Fruit fly (Drosophila melanogaster) ovary, adult (tissue): ENCODE results near the gene asun.

Experiments used
- CG17801 ChIP-seq: fragments of 200-800 bp; optimal IDR thresholded peaks from 2 replicates; lab custom pipeline; 2019; ENCODE audit warnings: missing biosample characterization, mild to moderate bottlenecking, missing genetic modification characterization, moderate library complexity; ENCODE audit not compliant: partially characterized antibody

asun gene

DNA sequence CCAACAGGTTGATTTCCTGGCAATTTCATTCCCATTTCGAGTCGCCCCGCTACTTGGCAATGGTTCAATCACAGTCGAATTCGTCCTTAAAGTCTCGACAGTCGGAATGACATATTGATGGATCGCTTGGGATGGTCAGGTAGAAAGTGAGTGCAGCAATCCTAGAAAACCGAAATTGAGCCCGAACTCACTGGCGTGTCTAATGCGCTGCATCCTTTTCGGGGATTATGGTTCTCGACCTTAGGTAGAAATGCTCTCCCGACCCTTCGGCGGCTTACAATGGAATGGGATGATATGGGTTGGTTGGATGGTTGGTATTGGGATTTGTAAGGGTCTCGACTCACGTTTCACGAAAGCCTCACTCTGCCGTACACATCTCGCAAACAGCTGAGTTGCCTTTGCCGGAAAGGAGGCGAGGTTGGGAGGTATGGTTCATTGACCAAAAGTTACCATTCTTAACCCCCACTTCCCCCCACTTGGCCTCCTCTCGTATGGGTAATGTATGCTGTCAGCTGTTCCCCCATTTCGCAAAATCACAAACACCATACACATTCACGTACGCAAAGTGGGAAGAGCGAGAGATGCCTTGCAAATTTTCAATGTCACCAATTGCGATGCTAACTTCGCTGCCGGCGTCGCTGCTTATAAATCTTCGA, 12.7 kb upstream of the asun start:
- no peak for TF ChIP-seq CG17801 (GFP tag; lab: Kevin White, UChicago)

DNA sequence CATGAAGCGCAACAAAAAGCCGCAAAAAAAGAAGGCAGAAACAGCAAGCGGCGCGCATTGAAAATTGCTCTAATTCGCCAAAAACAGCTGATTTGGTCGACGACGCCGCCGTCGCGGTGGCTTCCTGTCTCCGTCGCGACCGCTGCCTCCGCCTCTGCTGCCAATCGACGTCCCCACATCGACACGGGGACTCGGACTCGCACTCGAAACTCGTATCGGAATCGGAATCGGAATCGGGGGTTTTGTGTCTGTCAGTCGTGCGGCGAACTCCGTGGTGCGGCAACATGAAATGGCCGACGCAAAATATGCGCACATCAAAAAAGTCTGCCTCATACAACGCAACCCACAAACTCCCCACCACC, 12.2 kb upstream of the asun start:
- no peak for TF ChIP-seq CG17801 (GFP tag; lab: Kevin White, UChicago)

DNA sequence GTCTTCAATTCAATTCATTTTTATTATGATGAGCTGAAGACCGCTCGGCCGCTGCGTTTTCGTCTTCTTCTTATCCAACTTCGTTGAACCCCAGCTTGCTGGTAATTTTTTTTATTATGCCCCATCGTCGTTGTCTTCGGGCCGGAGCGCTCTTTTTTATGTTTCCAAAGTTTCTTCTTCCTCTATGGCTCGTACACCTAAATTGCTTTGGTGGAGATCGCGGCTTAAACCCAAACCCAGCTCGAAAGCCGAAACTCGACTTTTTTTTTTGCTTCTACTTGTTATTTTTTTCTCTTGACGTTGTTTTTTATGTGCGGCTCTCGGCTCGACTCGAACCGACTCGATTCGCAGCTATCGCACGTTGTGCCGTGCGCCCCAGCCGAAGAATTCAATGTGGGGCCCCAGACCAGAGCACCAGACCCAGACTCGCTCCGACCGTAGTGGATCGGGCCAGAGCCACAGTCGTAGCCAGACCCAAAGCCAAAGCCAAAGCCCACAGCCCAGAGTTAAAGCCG, 11.1 kb upstream of the asun start:
- TF ChIP-seq CG17801 (GFP tag; lab: Kevin White, UChicago) = no peak

DNA sequence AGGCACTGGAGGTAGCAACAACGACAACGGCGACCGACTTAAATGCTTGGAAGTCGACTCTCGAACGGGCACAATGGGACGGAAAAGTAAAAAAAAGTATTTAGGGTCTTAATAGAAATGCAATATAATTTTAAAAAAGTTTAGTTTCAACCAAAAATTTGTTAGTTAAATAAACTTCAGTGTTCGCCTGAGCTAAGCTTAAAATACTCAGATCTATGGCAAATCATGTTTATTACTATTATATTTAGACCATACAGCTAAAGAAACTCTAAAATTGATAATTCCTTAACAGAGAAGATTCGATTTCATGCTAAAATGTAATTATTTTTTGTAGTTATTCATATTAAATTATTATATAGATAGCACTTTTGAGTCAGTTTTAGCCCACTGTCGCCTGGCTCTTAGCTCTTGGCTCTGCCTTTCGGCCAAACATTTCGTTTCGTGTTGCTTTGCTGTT, 10.6 kb upstream of the asun start:
- peak; percentile 36 for TF ChIP-seq CG17801 (GFP tag; lab: Kevin White, UChicago)

DNA sequence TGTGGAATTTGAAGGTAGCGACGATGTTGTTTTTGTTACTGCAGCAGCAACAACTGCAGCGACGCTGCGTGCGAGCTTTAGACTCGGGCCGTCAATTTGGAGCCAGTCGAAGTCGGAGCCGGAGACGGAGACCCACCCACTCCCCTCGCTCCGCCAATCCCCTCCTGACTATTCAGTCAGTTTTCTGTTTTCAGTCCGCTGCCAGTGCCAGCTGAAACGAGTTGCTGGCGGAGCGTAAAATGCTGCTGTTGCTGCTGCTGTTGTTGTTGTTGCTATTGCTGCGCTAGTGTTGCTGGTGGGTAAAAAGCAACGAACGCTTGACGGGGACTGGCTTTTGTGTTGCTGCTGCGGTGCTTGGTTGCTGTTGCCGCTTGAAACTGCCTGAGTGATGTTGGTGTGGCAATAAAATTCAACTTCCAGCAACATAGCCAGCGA, 10.1 kb upstream of the asun start:
- no peak for TF ChIP-seq CG17801 (GFP tag; lab: Kevin White, UChicago)

DNA sequence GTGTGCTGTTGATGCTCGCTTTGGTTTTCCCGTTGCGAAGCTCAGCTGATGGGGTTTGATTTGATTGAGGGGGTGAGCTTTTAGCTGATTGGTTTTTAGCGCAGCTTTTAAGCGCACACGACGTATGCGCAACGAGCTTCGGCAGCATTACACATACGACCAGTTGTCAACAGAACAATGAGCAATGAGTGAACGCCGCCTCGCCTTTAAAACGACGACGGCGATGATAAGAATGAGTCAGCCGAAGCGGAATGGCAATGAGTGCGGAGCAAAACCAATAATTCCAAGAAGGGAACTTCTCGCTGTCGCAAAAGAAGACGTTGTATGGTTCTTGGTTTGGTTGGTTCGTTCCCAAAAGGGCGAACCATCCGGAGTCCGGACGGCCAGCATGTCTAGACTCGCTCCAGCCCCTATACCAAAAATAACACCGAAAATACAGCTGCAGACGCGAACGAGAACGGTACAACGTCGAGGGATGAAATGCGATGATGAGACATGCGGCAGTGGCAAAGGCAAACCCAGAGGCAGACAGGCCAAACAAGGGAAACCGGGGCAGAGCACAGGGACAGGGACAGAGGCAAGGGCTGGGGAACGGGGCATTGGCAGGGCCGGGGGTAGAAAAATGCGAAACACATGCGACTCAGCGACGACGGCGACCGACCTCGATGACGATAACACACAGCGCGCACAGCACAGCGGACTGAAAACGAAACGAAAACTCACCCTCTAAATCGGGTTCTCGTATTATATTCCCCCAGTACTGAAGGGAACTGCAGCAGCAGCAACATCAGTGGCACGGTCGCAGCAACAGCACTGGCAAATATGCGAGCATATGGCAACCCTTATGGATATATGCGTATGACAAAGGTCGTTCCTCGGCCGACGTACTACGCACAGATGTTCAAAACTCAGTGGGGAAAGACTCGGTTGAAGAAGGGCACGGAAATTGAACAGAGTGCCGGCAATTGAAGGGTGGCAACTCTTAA, 9.2 kb upstream of the asun start:
- TF ChIP-seq CG17801 (GFP tag; lab: Kevin White, UChicago) = peak; percentile 5

DNA sequence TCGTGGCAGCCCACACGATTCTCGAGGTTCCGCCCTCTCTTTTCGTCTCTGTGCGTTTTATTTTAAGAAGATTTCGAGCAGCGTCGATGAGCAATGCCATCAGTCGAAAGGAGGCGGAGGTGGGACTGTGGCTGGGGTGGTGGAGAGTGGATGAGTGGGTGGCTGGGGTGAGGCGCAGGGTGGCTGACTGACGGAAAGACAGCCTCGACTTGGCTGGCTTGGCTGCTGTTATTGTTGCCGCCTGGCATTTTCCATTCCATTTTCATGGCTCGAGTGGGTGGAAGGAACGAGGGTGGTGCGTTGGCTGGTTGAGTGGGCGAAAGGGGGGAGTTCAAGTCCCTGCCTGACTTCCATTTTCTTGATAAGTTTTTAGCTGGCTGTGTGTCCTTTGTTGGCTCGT, 7.9 kb upstream of the asun start:
- TF ChIP-seq CG17801 (GFP tag; lab: Kevin White, UChicago) = no peak

DNA sequence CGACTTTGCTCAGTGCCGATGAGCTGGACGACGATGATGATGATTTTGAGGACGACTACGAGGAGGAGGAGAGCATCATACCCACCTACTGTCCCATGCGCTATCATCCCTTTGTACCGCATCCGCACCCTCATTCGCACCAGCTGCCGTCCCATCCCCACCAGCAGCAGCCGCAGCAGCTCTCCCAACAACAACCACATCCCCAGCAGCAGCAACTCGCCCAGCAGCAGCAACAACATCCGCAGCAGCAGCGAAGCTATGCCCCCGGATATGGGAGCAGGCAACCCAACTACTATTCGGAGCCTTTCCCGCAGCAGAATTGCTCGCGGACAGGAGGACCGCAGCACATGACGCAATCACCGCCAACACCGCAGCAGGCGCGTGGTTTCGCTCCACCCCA, 6.7 kb upstream of the asun start:
- no peak for TF ChIP-seq CG17801 (GFP tag; lab: Kevin White, UChicago)

DNA sequence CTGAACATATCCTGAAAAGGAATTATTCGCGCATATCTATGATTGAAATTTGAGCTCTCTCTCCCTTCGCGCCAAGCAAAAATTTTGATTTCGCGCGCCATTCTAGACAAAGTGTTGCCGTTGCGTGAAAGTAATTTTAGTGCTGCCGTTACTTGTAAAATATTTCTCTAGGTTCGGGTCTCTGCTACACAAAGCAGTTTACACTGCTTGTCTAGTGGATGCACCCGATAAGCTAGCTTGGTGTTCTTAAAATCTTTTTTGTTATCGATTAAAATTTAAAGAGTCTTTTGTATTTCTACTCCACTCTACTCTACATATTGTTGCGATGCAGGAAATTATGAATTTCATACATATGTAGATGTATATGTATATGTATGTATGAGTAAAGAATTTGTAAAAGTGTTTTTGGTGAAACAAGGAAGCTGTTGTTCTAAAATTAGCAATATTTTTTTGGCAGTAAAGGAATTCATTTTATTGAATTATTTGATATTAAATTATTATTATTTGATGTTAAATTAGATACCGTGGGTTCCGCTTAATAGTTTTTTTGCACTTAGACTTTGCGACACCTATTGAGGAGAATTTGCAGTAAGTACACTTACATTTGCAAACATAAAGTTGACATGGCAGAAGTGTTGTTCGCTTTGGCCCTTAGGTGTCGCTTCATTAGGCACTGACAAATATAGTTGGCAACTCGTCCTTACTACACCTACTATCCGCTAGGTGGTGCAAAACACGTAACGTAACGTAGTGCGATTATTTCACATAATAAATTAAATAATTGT, 3.5 kb upstream of the asun start:
- TF ChIP-seq CG17801 (GFP tag; lab: Kevin White, UChicago) = peak; percentile 37

DNA sequence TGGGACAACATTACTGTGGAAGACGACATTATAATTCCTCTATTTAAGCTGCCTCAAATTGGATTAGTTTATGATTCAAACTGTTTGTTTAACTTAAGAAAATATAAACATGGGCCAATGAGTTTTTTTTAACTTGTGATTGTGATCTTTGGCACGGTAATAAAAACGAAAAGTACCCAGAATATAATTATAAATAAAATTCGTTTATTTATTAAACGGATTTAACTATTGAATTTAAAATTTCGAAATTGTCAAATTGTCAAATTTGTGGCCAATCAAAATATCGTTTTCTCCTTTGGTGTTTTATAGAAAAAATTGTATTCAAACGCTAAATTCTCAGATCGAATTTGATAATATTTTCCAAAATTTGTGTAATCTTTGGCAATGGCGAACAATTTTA, 2.6 kb downstream of the asun start, which contains the start of gene Mst89B:
Mst89B (plus strand) TSS at position 301 of the 400 bp plus-strand sequence.
- TF ChIP-seq CG17801 (GFP tag; lab: Kevin White, UChicago) = no peak

DNA sequence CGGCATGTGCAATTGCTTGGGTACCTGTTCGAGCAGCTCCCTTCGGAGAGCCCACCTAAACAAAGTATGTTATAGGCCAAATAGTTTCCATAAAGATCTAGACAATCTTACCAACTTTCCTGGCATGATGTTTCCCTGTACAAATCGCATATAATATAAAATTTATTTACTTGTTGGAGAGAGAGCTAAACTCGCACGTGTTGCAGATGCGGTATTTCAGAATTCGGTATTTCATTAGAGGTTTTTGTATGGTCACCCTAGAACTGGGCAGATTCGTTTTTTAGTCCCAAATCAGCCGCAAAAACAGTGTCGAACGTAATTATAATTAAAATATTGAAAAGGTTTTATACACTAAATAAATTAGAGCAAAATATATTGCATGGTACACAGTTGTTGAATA, 8.1 kb downstream of the asun start, which contains the start of the genes Mat89Ba and gish:
Mat89Ba (minus strand) TSS at position 231 of the 400 bp plus-strand sequence.
gish (plus strand) TSS at position 268 of the 400 bp plus-strand sequence.
- no peak for TF ChIP-seq CG17801 (GFP tag; lab: Kevin White, UChicago)

DNA sequence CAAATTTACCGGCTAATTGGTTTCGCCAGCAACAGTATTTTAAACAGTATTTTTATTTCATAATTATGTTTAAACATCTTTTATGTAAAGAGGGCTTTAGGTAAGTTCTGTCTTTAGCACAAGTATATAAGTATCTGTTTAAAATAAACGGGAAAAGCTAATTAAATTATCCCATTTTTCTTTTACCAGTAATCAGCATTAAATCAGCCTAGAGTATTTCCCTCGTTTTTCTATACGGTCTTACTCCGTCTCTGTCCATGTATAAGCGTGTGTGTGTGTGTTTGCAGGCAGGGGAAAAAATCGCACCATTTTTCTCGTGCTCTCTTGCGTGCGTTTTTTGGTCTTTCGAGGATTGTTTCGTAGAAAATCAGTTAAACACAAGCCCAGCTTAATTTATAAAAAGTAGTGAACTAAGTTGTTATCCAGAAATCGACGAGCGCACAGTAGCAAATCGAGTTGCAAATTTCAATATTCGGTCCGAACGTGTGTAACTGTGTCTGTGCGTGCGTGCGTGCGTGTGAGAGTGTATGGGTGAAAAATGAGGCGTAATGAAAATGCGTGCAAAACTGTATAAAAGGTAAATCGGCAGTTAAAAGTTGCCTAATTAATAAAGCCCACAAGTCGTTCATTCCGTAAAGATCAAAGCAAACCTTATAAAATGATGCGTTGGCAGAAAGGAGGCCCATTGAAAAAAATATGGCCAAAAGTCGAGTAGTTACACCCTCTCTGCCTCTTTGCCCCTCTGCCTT, 8.9 kb downstream of the asun start:
- no peak for TF ChIP-seq CG17801 (GFP tag; lab: Kevin White, UChicago)

DNA sequence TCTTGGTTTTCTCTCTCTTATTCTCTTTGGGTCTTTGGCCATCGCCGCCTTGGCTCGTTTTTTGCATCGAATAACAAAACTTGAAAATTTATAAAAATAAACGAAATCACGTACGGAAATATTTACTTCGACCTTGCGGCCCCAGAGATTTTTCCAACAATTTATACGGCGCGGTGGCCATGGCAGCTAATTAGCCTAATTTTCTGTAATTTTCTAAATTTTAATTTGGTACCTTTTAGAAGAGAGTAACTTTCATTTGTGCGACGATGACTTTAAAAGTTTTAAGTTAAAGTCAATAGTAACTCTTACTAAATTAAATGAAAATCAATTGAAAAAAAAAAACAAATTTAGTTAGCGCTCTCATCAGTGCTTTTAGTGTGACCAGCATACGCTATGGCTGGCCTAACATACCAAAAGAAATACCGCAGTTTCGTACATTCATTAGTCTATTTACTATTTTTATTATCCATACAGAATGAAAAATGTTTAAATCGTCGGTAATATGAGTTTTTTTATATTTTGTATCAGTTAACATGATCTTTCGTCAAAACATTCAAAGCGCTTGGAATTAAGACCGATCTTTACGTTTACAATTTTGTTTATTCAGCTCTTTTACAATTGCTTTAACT, 9.5 kb downstream of the asun start:
- no peak for TF ChIP-seq CG17801 (GFP tag; lab: Kevin White, UChicago)
